Fruit fly (Drosophila melanogaster) whole organism, embryonic: ENCODE results near the gene CG44362.

Experiments used
- BtbVII ChIP-seq: fragments of 200-800 bp; sonication (Bioruptor generic); optimal IDR thresholded peaks from 3 replicates; lab custom pipeline; 2017; ENCODE audit warnings: missing biosample characterization, mild to moderate bottlenecking, missing genetic modification characterization
- CG10366 ChIP-seq: fragments of 200-800 bp; sonication (Bioruptor generic); IDR thresholded peaks from 2 replicates; pipeline ENCODE4 v1.3.6; 2022; ENCODE audit warnings: missing biosample characterization, missing genetic modification characterization
- CG10959 ChIP-seq: fragments of 200-800 bp; sonication (Bioruptor generic); IDR thresholded peaks from 2 replicates; pipeline ENCODE4 v1.3.6; 2022; ENCODE audit warnings: missing biosample characterization, missing genetic modification characterization
- CG12236 ChIP-seq: fragments of 200-800 bp; sonication (Bioruptor generic); optimal IDR thresholded peaks from 2 replicates; lab custom pipeline; 2016; ENCODE audit warnings: missing biosample characterization, missing genetic modification characterization
- CG13296 ChIP-seq: fragments of 200-800 bp; sonication (Bioruptor generic); optimal IDR thresholded peaks from 3 replicates; lab custom pipeline; 2018; ENCODE audit warnings: missing biosample characterization, mild to moderate bottlenecking, missing genetic modification characterization
- CG13424 ChIP-seq: fragments of 200-800 bp; sonication (Bioruptor generic); optimal IDR thresholded peaks from 2 replicates; lab custom pipeline; 2019; ENCODE audit warnings: missing biosample characterization, mild to moderate bottlenecking, missing genetic modification characterization, moderate library complexity
- CG14050 ChIP-seq: fragments of 200-800 bp; sonication (Bioruptor generic); IDR thresholded peaks from 3 replicates; pipeline ENCODE4 v1.3.6; 2022; ENCODE audit warnings: missing biosample characterization, missing genetic modification characterization
- CG15269 ChIP-seq: fragments of 200-800 bp; sonication (Bioruptor generic); optimal IDR thresholded peaks from 2 replicates; lab custom pipeline; 2018; ENCODE audit warnings: missing biosample characterization, mild to moderate bottlenecking, missing genetic modification characterization, moderate library complexity
- CG18262 ChIP-seq: fragments of 200-800 bp; optimal IDR thresholded peaks from 3 replicates; lab custom pipeline; 2019; ENCODE audit warnings: missing biosample characterization, mild to moderate bottlenecking, missing genetic modification characterization, moderate library complexity
- CG2116 ChIP-seq: fragments of 200-800 bp; sonication (Bioruptor generic); optimal IDR thresholded peaks from 3 replicates; lab custom pipeline; 2018; ENCODE audit warnings: missing biosample characterization, mild to moderate bottlenecking, missing genetic modification characterization
- CG30020 ChIP-seq: fragments of 200-800 bp; optimal IDR thresholded peaks from 2 replicates; lab custom pipeline; 2019; ENCODE audit warnings: missing biosample characterization, mild to moderate bottlenecking, missing genetic modification characterization, moderate library complexity
- CG30431 ChIP-seq: fragments of 200-800 bp; sonication (Bioruptor generic); optimal IDR thresholded peaks from 2 replicates; lab custom pipeline; 2017; ENCODE audit warnings: missing biosample characterization, missing genetic modification characterization
- CG3838 ChIP-seq: fragments of 200-800 bp; sonication (Bioruptor generic); optimal IDR thresholded peaks from 3 replicates; lab custom pipeline; 2016; ENCODE audit warnings: missing biosample characterization, missing genetic modification characterization
- CG4404 ChIP-seq: fragments of 200-800 bp; sonication (Bioruptor generic); IDR thresholded peaks from 2 replicates; pipeline ENCODE4 v1.3.6; 2022; ENCODE audit warnings: missing biosample characterization, missing genetic modification characterization
- CG7928 ChIP-seq: fragments of 200-800 bp; sonication (Bioruptor generic); optimal IDR thresholded peaks from 2 replicates; lab custom pipeline; 2017; ENCODE audit warnings: missing biosample characterization, mild to moderate bottlenecking, missing genetic modification characterization
- CG9817 ChIP-seq: fragments of 200-800 bp; sonication (Bioruptor generic); optimal IDR thresholded peaks from 2 replicates; lab custom pipeline; 2018; ENCODE audit warnings: missing biosample characterization, mild to moderate bottlenecking, missing genetic modification characterization, moderate library complexity
- CrebB ChIP-seq: fragments of 200-800 bp; sonication (Bioruptor generic); optimal IDR thresholded peaks from 3 replicates; lab custom pipeline; 2018; ENCODE audit warnings: missing biosample characterization, mild to moderate bottlenecking, missing genetic modification characterization
- Dref ChIP-seq: fragments of 200-800 bp; sonication (Bioruptor generic); IDR thresholded peaks from 2 replicates; pipeline ENCODE4 v1.3.6; 2022; ENCODE audit warnings: missing biosample characterization, missing genetic modification characterization
- HHEX ChIP-seq: fragments of 200-800 bp; sonication (Bioruptor generic); optimal IDR thresholded peaks from 3 replicates; lab custom pipeline; 2017; ENCODE audit warnings: missing biosample characterization, mild to moderate bottlenecking, missing genetic modification characterization, missing genetic modification reagents
- HLH4C ChIP-seq: fragments of 200-800 bp; sonication (Bioruptor generic); IDR thresholded peaks from 3 replicates; pipeline ENCODE4 v1.3.6; 2022; ENCODE audit warnings: missing biosample characterization, missing genetic modification characterization; ENCODE audit not compliant: partially characterized antibody
- HLHmδ ChIP-seq: fragments of 200-800 bp; sonication (Bioruptor generic); optimal IDR thresholded peaks from 2 replicates; lab custom pipeline; 2018; ENCODE audit warnings: missing biosample characterization, mild to moderate bottlenecking, missing genetic modification characterization, moderate library complexity
- Hmx ChIP-seq: fragments of 200-800 bp; sonication (Bioruptor generic); optimal IDR thresholded peaks from 2 replicates; lab custom pipeline; 2016; ENCODE audit warnings: missing biosample characterization, missing genetic modification characterization
- Hr3 ChIP-seq: fragments of 200-800 bp; sonication (Bioruptor generic); optimal IDR thresholded peaks from 3 replicates; lab custom pipeline; 2016; ENCODE audit warnings: missing biosample characterization, missing genetic modification characterization
- Hr51 ChIP-seq, 2 experiments: fragments of 200-800 bp; sonication (Bioruptor generic); optimal IDR thresholded peaks; 2 replicates in 1 of 2; 3 replicates in 1 of 2; lab custom pipeline; 2016 to 2018; ENCODE audit warnings: missing biosample characterization in 2 of 2, missing genetic modification characterization in 2 of 2, mild to moderate bottlenecking in 1 of 2, moderate library complexity in 1 of 2
- Oaz ChIP-seq: fragments of 200-800 bp; sonication (Bioruptor generic); IDR thresholded peaks from 2 replicates; pipeline ENCODE4 v1.3.6; 2022; ENCODE audit warnings: missing biosample characterization, missing genetic modification characterization
- Ravus ChIP-seq: fragments of 200-800 bp; sonication (Bioruptor generic); IDR thresholded peaks from 2 replicates; pipeline ENCODE4 v1.3.6; 2022; ENCODE audit warnings: missing biosample characterization, missing genetic modification characterization
- Spps ChIP-seq: fragments of 200-800 bp; sonication (Bioruptor generic); optimal IDR thresholded peaks from 2 replicates; lab custom pipeline; 2018; ENCODE audit warnings: missing biosample characterization, mild to moderate bottlenecking, missing genetic modification characterization
- Usf ChIP-seq: fragments of 200-800 bp; sonication (Bioruptor generic); optimal IDR thresholded peaks from 2 replicates; lab custom pipeline; 2017; ENCODE audit warnings: missing genotype, missing biosample characterization, missing genetic modification characterization
- bowl ChIP-seq: fragments of 200-800 bp; sonication (Bioruptor generic); IDR thresholded peaks from 2 replicates; pipeline ENCODE4 v1.3.6; 2022; ENCODE audit warnings: missing biosample characterization, missing genetic modification characterization
- cad ChIP-seq: fragments of >200 bp; optimal IDR thresholded peaks from 2 replicates; lab custom pipeline; 2017; ENCODE audit warnings: missing biosample characterization, missing genetic modification characterization
- caup ChIP-seq: fragments of 200-800 bp; sonication (Bioruptor generic); optimal IDR thresholded peaks from 3 replicates; lab custom pipeline; 2017; ENCODE audit warnings: missing biosample characterization, mild to moderate bottlenecking, missing genetic modification characterization, moderate library complexity; ENCODE audit not compliant: severe bottlenecking
- cg ChIP-seq: fragments of 200-800 bp; sonication (Bioruptor generic); optimal IDR thresholded peaks from 3 replicates; lab custom pipeline; 2019; ENCODE audit warnings: missing biosample characterization, mild to moderate bottlenecking, missing genetic modification characterization, moderate library complexity
- chif ChIP-seq, 2 experiments: fragments of 200-800 bp; sonication (Bioruptor generic); optimal IDR thresholded peaks; 3 replicates each; lab custom pipeline; 2016; ENCODE audit warnings: missing biosample characterization in 2 of 2, missing genetic modification characterization in 2 of 2
- chn ChIP-seq: fragments of 200-800 bp; sonication (Bioruptor generic); optimal IDR thresholded peaks from 2 replicates; lab custom pipeline; 2016; ENCODE audit warnings: missing biosample characterization, missing genetic modification characterization
- crp ChIP-seq, 2 experiments: fragments of 200-800 bp; sonication (Bioruptor generic); optimal IDR thresholded peaks; 2 replicates in 1 of 2; 3 replicates in 1 of 2; lab custom pipeline; 2017; ENCODE audit warnings: missing biosample characterization in 2 of 2, missing genetic modification characterization in 2 of 2, mild to moderate bottlenecking in 1 of 2, moderate library complexity in 1 of 2
- disco-r ChIP-seq: fragments of 200-800 bp; sonication (Bioruptor generic); optimal IDR thresholded peaks from 2 replicates; lab custom pipeline; 2016; ENCODE audit warnings: missing biosample characterization, missing genetic modification characterization
- emc ChIP-seq: fragments of 200-800 bp; sonication (Bioruptor generic); optimal IDR thresholded peaks from 2 replicates; lab custom pipeline; 2016; ENCODE audit warnings: missing biosample characterization, missing genetic modification characterization
- gsb-n ChIP-seq: fragments of 200-800 bp; sonication (Bioruptor generic); optimal IDR thresholded peaks from 3 replicates; lab custom pipeline; 2018; ENCODE audit warnings: missing biosample characterization, mild to moderate bottlenecking, missing genetic modification characterization
- jumu ChIP-seq: fragments of 200-800 bp; sonication (Bioruptor generic); optimal IDR thresholded peaks from 3 replicates; lab custom pipeline; 2016; ENCODE audit warnings: missing biosample characterization, missing genetic modification characterization
- mam ChIP-seq: fragments of 200-800 bp; sonication (Bioruptor generic); optimal IDR thresholded peaks from 3 replicates; lab custom pipeline; 2016; ENCODE audit warnings: missing biosample characterization, missing genetic modification characterization
- nau ChIP-seq: fragments of 200-800 bp; sonication (Bioruptor generic); optimal IDR thresholded peaks from 3 replicates; lab custom pipeline; 2017; ENCODE audit warnings: missing biosample characterization, mild to moderate bottlenecking, missing genetic modification characterization, missing genetic modification reagents
- nom ChIP-seq: fragments of 200-800 bp; sonication (Bioruptor generic); optimal IDR thresholded peaks from 2 replicates; lab custom pipeline; 2017; ENCODE audit warnings: missing biosample characterization, missing genetic modification characterization, mild to moderate bottlenecking, moderate library complexity, missing genetic modification reagents
- odd ChIP-seq: fragments of 200-800 bp; sonication (Bioruptor generic); optimal IDR thresholded peaks from 2 replicates; lab custom pipeline; 2017; ENCODE audit warnings: missing biosample characterization, mild to moderate bottlenecking, missing genetic modification characterization
- pfk ChIP-seq: fragments of 200-800 bp; sonication (Bioruptor generic); optimal IDR thresholded peaks from 2 replicates; lab custom pipeline; 2018; ENCODE audit warnings: missing biosample characterization, mild to moderate bottlenecking, missing genetic modification characterization, moderate library complexity
- tap ChIP-seq: fragments of 200-800 bp; optimal IDR thresholded peaks from 3 replicates; lab custom pipeline; 2019; ENCODE audit warnings: missing biosample characterization, mild to moderate bottlenecking, missing genetic modification characterization, moderate library complexity
- tgo ChIP-seq: fragments of 200-800 bp; sonication (Bioruptor generic); IDR thresholded peaks from 3 replicates; pipeline ENCODE4 v1.3.6; 2022; ENCODE audit warnings: missing biosample characterization, missing genetic modification characterization
- unc-4 ChIP-seq: fragments of 200-800 bp; sonication (Bioruptor generic); IDR thresholded peaks from 2 replicates; pipeline ENCODE4 v1.3.6; 2022; ENCODE audit warnings: missing biosample characterization, missing genetic modification characterization; ENCODE audit not compliant: partially characterized antibody
- zf30C ChIP-seq: fragments of 200-800 bp; sonication (Bioruptor generic); optimal IDR thresholded peaks from 3 replicates; lab custom pipeline; 2018; ENCODE audit warnings: missing biosample characterization, mild to moderate bottlenecking, missing genetic modification characterization

Gene CG44362

dm6 chr3L:11416495-11417272, 19.3 kb downstream of the CG44362 start (continued):
- TF ChIP-seq caup: peak; percentile 34
- peak; percentile 81 for TF ChIP-seq Ravus (GFP tag; lab: Robert Waterston, UW)
- peak; percentile 76 for TF ChIP-seq CG14050 (GFP tag; lab: Robert Waterston, UW)
- peak; percentile 85 to 87 for TF ChIP-seq chif (GFP tag; optimal IDR thresholded peaks at IDR 0.05; lab: Kevin White, UChicago)
- peak; percentile 84 for TF ChIP-seq CG4404 (GFP tag; lab: Robert Waterston, UW)
- TF ChIP-seq Usf (GFP tag; lab: Kevin White, UChicago): peak; percentile 59
- TF ChIP-seq CG30431 (GFP tag; lab: Kevin White, UChicago): peak; percentile 81
- TF ChIP-seq CG30020 (tag; lab: Kevin White, UChicago): peak; percentile 19
- TF ChIP-seq nom (GFP tag; lab: Kevin White, UChicago): no peak
- TF ChIP-seq tgo (GFP tag; lab: Robert Waterston, UW): peak; percentile 89
- TF ChIP-seq cad (GFP tag; lab: Kevin White, UChicago): no peak
- TF ChIP-seq bowl: peak; percentile 83
- no peak for TF ChIP-seq pfk (GFP tag; lab: Kevin White, UChicago)
- 0 out of 3 replicates have a peak, but pooled peaks have one; percentile 9 for TF ChIP-seq HLH4C (GFP tag; lab: Robert Waterston, UW)
- no peak for TF ChIP-seq CG3838
- TF ChIP-seq BtbVII: peak; percentile 7
- peak; percentile 75 for TF ChIP-seq Hr3 (GFP tag; lab: Kevin White, UChicago)
- TF ChIP-seq odd (GFP tag; lab: Kevin White, UChicago): peak; percentile 70
- peak; percentile 64 for TF ChIP-seq CG15269
- TF ChIP-seq CG9817 (tag; lab: Kevin White, UChicago): peak; percentile 73
- peak; percentile 7 to 70 for TF ChIP-seq Hr51 (GFP tag; optimal IDR thresholded peaks at IDR 0.05; lab: Kevin White, UChicago)
- peak; percentile 81 for TF ChIP-seq Spps (tag; lab: Kevin White, UChicago)
- TF ChIP-seq crp (GFP tag; optimal IDR thresholded peaks at IDR 0.05; lab: Kevin White, UChicago): peak in 1 of 2 experiments; percentile 26
- peak; percentile 39 for TF ChIP-seq HLHmδ (GFP tag; lab: Kevin White, UChicago)
- peak; percentile 68 for TF ChIP-seq nau (GFP tag; lab: Kevin White, UChicago)
- peak; percentile 93 for TF ChIP-seq CG10366 (GFP tag; lab: Robert Waterston, UW)
- peak; percentile 61 for TF ChIP-seq tap (tag; lab: Kevin White, UChicago)
- peak; percentile 70 for TF ChIP-seq disco-r
- TF ChIP-seq CG7928: peak; percentile 3
- no peak for TF ChIP-seq cg
- TF ChIP-seq CrebB: peak; percentile 40
- no peak for TF ChIP-seq Hmx
- peak; percentile 41 for TF ChIP-seq CG2116
- peak; percentile 85 for TF ChIP-seq gsb-n (tag; lab: Kevin White, UChicago)
- peak; percentile 62 for TF ChIP-seq HHEX
- TF ChIP-seq unc-4 (GFP tag; lab: Robert Waterston, UW): no peak
- peak; percentile 76 for TF ChIP-seq zf30C
- TF ChIP-seq CG18262 (tag; lab: Kevin White, UChicago): no peak
- TF ChIP-seq jumu: peak; percentile 92
- peak; percentile 80 for TF ChIP-seq Oaz (GFP tag; lab: Robert Waterston, UW)
- 0 out of 2 replicates have a peak, but pooled peaks have one; percentile 4 for TF ChIP-seq Dref (GFP tag; lab: Robert Waterston, UW)
- TF ChIP-seq CG13296 (GFP tag; lab: Kevin White, UChicago): no peak
- TF ChIP-seq CG10959 (GFP tag; lab: Robert Waterston, UW): peak; percentile 96
- TF ChIP-seq CG12236 (GFP tag; lab: Kevin White, UChicago): peak; percentile 63
- peak; percentile 53 for TF ChIP-seq emc (GFP tag; lab: Kevin White, UChicago)
- TF ChIP-seq CG13424 (tag; lab: Kevin White, UChicago): peak; percentile 71
- TF ChIP-seq chn (GFP tag; lab: Kevin White, UChicago): peak; percentile 85
- peak; percentile 67 for TF ChIP-seq mam
